Fruit fly (Drosophila melanogaster): ENCODE measurements around the gene png.
A peak's percentile ranks its signal among the peaks of the same experiment; 100 is the strongest.

Gene png

dm6 chrX:1341944-1342392, 15.4 kb downstream of the png start, which contains the start of gene Naa30A (continued):
- peak; percentile 93 for TF ChIP-seq inv (GFP tag; IDR thresholded peaks at IDR 0.05; ENCODE audit: partially characterized antibody)
- no peak for TF ChIP-seq onecut (GFP tag; IDR thresholded peaks at IDR 0.05)
- TF ChIP-seq bab2 (GFP tag; optimal IDR thresholded peaks at IDR 0.05) = no peak
- TF ChIP-seq nerfin-1 (tag; optimal IDR thresholded peaks at IDR 0.05) = peak; percentile 25
- TF ChIP-seq gcm (GFP tag; optimal IDR thresholded peaks at IDR 0.05) = no peak
- TF ChIP-seq CG8290 (GFP tag; optimal IDR thresholded peaks at IDR 0.05) = peak; percentile 1
- TF ChIP-seq CG8290 (tag; optimal IDR thresholded peaks at IDR 0.05) = peak in 1 of 2 experiments; percentile 36
- peak; percentile 38 for TF ChIP-seq twi (tag; optimal IDR thresholded peaks at IDR 0.05)
- TF ChIP-seq CG17328 (GFP tag; IDR thresholded peaks at IDR 0.05) = no peak
- TF ChIP-seq Lpt (GFP tag; optimal IDR thresholded peaks at IDR 0.05) = no peak
- no peak for TF ChIP-seq NFAT (GFP tag; IDR thresholded peaks at IDR 0.05)
- TF ChIP-seq ATbp (GFP tag; optimal IDR thresholded peaks at IDR 0.05) = no peak
- TF ChIP-seq CG6765 (GFP tag; optimal IDR thresholded peaks at IDR 0.05) = no peak
- TF ChIP-seq ewg (GFP tag; optimal IDR thresholded peaks at IDR 0.05) = peak; percentile 51
- TF ChIP-seq gem (tag; optimal IDR thresholded peaks at IDR 0.05) = no peak
- peak; percentile 66 for TF ChIP-seq CG2116 (GFP tag; optimal IDR thresholded peaks at IDR 0.05)
- peak; percentile 51; the same call in 2 of the 3 replicates for TF ChIP-seq CG17361 (GFP tag; IDR thresholded peaks at IDR 0.05)
- TF ChIP-seq CG9876 (GFP tag; optimal IDR thresholded peaks at IDR 0.05) = no peak
- TF ChIP-seq gsb (GFP tag; IDR thresholded peaks at IDR 0.05) = no peak
- no peak for TF ChIP-seq CG15073 (GFP tag; optimal IDR thresholded peaks at IDR 0.05)
- TF ChIP-seq CG18476 (GFP tag; optimal IDR thresholded peaks at IDR 0.05) = no peak
- TF ChIP-seq sug (tag; optimal IDR thresholded peaks at IDR 0.05) = peak; percentile 13
- TF ChIP-seq CG9817 (tag; optimal IDR thresholded peaks at IDR 0.05) = no peak
- TF ChIP-seq Sry-δ (GFP tag; optimal IDR thresholded peaks at IDR 0.05) = peak; percentile 63
- no peak for TF ChIP-seq CG9215 (GFP tag; IDR thresholded peaks at IDR 0.05)
- TF ChIP-seq CG3281 (GFP tag; optimal IDR thresholded peaks at IDR 0.05) = peak; percentile 7
- TF ChIP-seq zfh1 (GFP tag; IDR thresholded peaks at IDR 0.05) = no peak
- TF ChIP-seq TFAM (GFP tag; optimal IDR thresholded peaks at IDR 0.05) = no peak
- TF ChIP-seq CG10959 (GFP tag; IDR thresholded peaks at IDR 0.05) = no peak
- peak; percentile 96 for TF ChIP-seq Dll (GFP tag; IDR thresholded peaks at IDR 0.05; ENCODE audit: partially characterized antibody)
- TF ChIP-seq MESR4 (GFP tag; optimal IDR thresholded peaks at IDR 0.05) = peak; percentile 96
- TF ChIP-seq Hr51 (GFP tag; optimal IDR thresholded peaks at IDR 0.05) = peak in 1 of 2 experiments; percentile 17
- no peak for TF ChIP-seq Abd-B (GFP tag; optimal IDR thresholded peaks at IDR 0.05)
- no peak for TF ChIP-seq CG10147 (GFP tag; optimal IDR thresholded peaks at IDR 0.05)
- no peak for TF ChIP-seq ttk (GFP tag; IDR thresholded peaks at IDR 0.05)
- no peak for TF ChIP-seq CG5953 (GFP tag; IDR thresholded peaks at IDR 0.05)
- TF ChIP-seq Mrtf (GFP tag; IDR thresholded peaks at IDR 0.05) = no peak
- no peak for TF ChIP-seq CG3065 (GFP tag; optimal IDR thresholded peaks at IDR 0.05)
- no peak for TF ChIP-seq pho (GFP tag; optimal IDR thresholded peaks at IDR 0.05)
- no peak for TF ChIP-seq CG14441 (GFP tag; IDR thresholded peaks at IDR 0.05)
- no peak for TF ChIP-seq Ptx1 (GFP tag; IDR thresholded peaks at IDR 0.05)
- peak; percentile 95 for TF ChIP-seq CG14860 (GFP tag; IDR thresholded peaks at IDR 0.05; ENCODE audit: partially characterized antibody)
- no peak for TF ChIP-seq Atf-2 (GFP tag; optimal IDR thresholded peaks at IDR 0.05)
- TF ChIP-seq slbo (GFP tag; IDR thresholded peaks at IDR 0.05) = no peak
- no peak for TF ChIP-seq CG3847 (GFP tag; IDR thresholded peaks at IDR 0.05)
- peak; percentile 96 for TF ChIP-seq Scr (GFP tag; IDR thresholded peaks at IDR 0.05; ENCODE audit: partially characterized antibody)
- TF ChIP-seq disco-r (GFP tag; optimal IDR thresholded peaks at IDR 0.05) = no peak
- TF ChIP-seq CG17829 (tag; optimal IDR thresholded peaks at IDR 0.05) = peak; percentile 47
- no peak for TF ChIP-seq slou (GFP tag; optimal IDR thresholded peaks at IDR 0.05)
- TF ChIP-seq Pdp1 (GFP tag; optimal IDR thresholded peaks at IDR 0.05) = peak in 1 of 2 experiments; percentile 51
- peak; percentile 12 for TF ChIP-seq CG13424 (tag; optimal IDR thresholded peaks at IDR 0.05)
- TF ChIP-seq ash1 (GFP tag; optimal IDR thresholded peaks at IDR 0.05) = no peak
